Worm (Caenorhabditis elegans): ENCODE results near the gene unc-112.
A peak's percentile ranks its signal among the peaks of the same experiment; 100 is the strongest.

Gene unc-112

DNA sequence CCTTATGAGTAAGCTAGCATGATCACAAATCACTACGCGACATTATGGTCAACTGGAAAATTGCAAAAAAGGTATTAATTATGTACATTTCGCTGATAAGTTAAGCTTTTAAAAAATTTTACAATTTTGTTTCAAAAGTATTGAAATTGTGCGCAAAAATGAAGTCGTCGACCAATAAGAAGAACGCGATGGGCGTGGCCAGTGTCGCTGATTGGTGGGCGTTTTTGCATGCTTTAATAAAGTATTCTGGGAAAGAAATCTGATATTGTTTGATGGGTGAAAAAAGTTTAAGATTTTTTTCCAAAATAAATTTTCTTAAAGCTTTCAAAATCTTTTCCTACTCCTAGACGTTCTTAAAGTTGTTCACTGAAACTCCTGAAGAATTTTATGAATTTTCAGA, 18.2 kb downstream of the unc-112 start:
- TF ChIP-seq fos-1 (tag; optimal IDR thresholded peaks at IDR 0.05), result no peak
- no peak for TF ChIP-seq ZK546.5 (tag; optimal IDR thresholded peaks at IDR 0.05)
- no peak for TF ChIP-seq crh-2 (tag; optimal IDR thresholded peaks at IDR 0.05)
- no peak for TF ChIP-seq elt-3 (tag; optimal IDR thresholded peaks at IDR 0.05)
- TF ChIP-seq sma-3 (GFP tag; optimal IDR thresholded peaks at IDR 0.05), result no peak
- no peak for TF ChIP-seq unc-39 (tag; optimal IDR thresholded peaks at IDR 0.05)

ce11 chrV:14665728-14666127, 30.7 kb downstream of the unc-112 start, which contains the start of gene C47E8.1:
Gene C47E8.1 (plus strand): TSS chrV:14666028.
- no peak for TF ChIP-seq skn-1 (tag; optimal IDR thresholded peaks at IDR 0.05)
- no peak for TF ChIP-seq Y55F3AM.14 (GFP tag; optimal IDR thresholded peaks at IDR 0.05)
- no peak for TF ChIP-seq elt-1 (tag; optimal IDR thresholded peaks at IDR 0.05)
- TF ChIP-seq aly-2 (tag; optimal IDR thresholded peaks at IDR 0.05), result no peak
- TF ChIP-seq nhr-10 (tag; optimal IDR thresholded peaks at IDR 0.05), result no peak
- no peak for TF ChIP-seq unc-62 (GFP tag; optimal IDR thresholded peaks at IDR 0.05)
- no peak for TF ChIP-seq lin-39 (tag; optimal IDR thresholded peaks at IDR 0.05)
- TF ChIP-seq nhr-77 (tag; optimal IDR thresholded peaks at IDR 0.05), result no peak

- TF ChIP-seq peb-1 (tag; optimal IDR thresholded peaks at IDR 0.05) (no peak), snpc-4 (tag; optimal IDR thresholded peaks at IDR 0.05) (no peak), sma-9 (GFP tag; optimal IDR thresholded peaks at IDR 0.05) (no peak), sma-9 (tag; optimal IDR thresholded peaks at IDR 0.05) (no peak), ztf-4 (tag; optimal IDR thresholded peaks at IDR 0.05) (no peak)
Observed at ce11 chrV:14663006-14663405, 33.4 kb downstream of the unc-112 start, which contains the start of gene C47E8.9. Gene C47E8.9 (plus strand): TSS chrV:14663306.

DNA sequence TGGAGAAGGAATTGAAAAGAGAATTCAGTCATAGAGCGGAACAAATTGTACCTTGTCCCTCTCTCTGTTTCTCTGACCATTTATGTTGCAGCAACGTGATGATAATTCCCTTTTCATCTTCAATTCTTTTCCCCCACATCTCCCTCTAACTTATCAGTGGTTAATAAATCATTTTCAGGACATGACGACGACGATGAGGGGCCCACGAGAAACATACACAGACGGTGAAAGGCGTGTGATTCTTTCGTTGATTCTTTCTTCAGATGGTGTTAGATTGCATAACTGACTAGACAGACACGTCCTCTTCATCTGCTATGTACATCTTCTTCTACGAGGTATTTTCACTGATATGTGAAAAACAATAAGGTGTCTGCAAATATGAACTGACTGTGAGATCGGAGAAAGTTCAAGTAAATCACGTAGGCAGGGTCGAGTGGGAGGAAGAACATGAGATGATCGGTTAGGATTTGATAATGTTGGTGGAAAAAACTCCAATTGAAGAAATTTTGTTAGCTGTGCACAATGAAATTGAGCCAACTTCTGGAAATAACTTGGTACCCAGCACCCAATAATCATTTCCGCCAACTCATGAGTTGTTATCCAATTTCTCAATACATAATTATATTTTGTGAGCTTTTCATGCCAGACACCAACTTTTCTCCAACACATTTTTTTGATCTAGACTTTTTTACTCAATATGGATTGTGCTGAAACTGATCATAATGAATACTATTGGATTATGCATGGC, 35.7 kb downstream of the unc-112 start, which contains the start of gene srh-17:
Gene srh-17, plus strand, starts transcription at position 698 of the 748 bp plus-strand sequence.
- peak; percentile 11 for TF ChIP-seq fos-1 (tag; optimal IDR thresholded peaks at IDR 0.05)
- no peak for TF ChIP-seq nhr-11 (tag; optimal IDR thresholded peaks at IDR 0.05)
- TF ChIP-seq nhr-129 (tag; optimal IDR thresholded peaks at IDR 0.05), result peak; percentile 57
- no peak for TF ChIP-seq unc-62 (GFP tag; optimal IDR thresholded peaks at IDR 0.05)
- no peak for TF ChIP-seq Y55F3AM.14 (GFP tag; optimal IDR thresholded peaks at IDR 0.05)
- TF ChIP-seq crh-2 (tag; optimal IDR thresholded peaks at IDR 0.05), result no peak
- TF ChIP-seq nhr-25 (tag; optimal IDR thresholded peaks at IDR 0.05), result peak; percentile 93
- TF ChIP-seq sma-3 (GFP tag; optimal IDR thresholded peaks at IDR 0.05), result peak; percentile 85
- no peak for TF ChIP-seq ztf-4 (tag; optimal IDR thresholded peaks at IDR 0.05)
- no peak for TF ChIP-seq alr-1 (tag; optimal IDR thresholded peaks at IDR 0.05)
- TF ChIP-seq blmp-1 (tag; optimal IDR thresholded peaks at IDR 0.05; ENCODE audit: insufficient read depth), result peak; percentile 92
- no peak for TF ChIP-seq lin-11 (tag; optimal IDR thresholded peaks at IDR 0.05)
- no peak for TF ChIP-seq nhr-23 (tag; optimal IDR thresholded peaks at IDR 0.05)
- peak; percentile 29 for TF ChIP-seq egl-27 (tag; optimal IDR thresholded peaks at IDR 0.05)
- TF ChIP-seq ceh-16 (tag; optimal IDR thresholded peaks at IDR 0.05), result no peak
- no peak for TF ChIP-seq zag-1 (tag; optimal IDR thresholded peaks at IDR 0.05)
- no peak for TF ChIP-seq aly-2 (tag; optimal IDR thresholded peaks at IDR 0.05)
- TF ChIP-seq ceh-82 (tag; optimal IDR thresholded peaks at IDR 0.05), result no peak
- TF ChIP-seq ztf-1 (GFP tag; conservative IDR thresholded peaks at IDR 0.05), result no peak
- no peak for TF ChIP-seq elt-1 (tag; optimal IDR thresholded peaks at IDR 0.05)
- TF ChIP-seq mdl-1 (tag; optimal IDR thresholded peaks at IDR 0.05), result peak; percentile 65 to 68
- TF ChIP-seq nhr-21 (tag; optimal IDR thresholded peaks at IDR 0.05), result peak; percentile 95
- no peak for TF ChIP-seq ztf-11 (tag; optimal IDR thresholded peaks at IDR 0.05)
- peak; percentile 53 for TF ChIP-seq gmeb-1 (tag; optimal IDR thresholded peaks at IDR 0.05)
- no peak for TF ChIP-seq dmd-4 (tag; optimal IDR thresholded peaks at IDR 0.05)
- TF ChIP-seq F13H6.1 (tag; optimal IDR thresholded peaks at IDR 0.05), result peak; percentile 11
- TF ChIP-seq mab-5 (tag; optimal IDR thresholded peaks at IDR 0.05), result peak; percentile 82
- peak; percentile 92 for TF ChIP-seq sma-9 (GFP tag; optimal IDR thresholded peaks at IDR 0.05)
- no peak for TF ChIP-seq sma-9 (tag; optimal IDR thresholded peaks at IDR 0.05)
